Fruit fly (Drosophila melanogaster): Measurements from ENCODE around the gene sens-2.

dm6 chr2L:6789358-6789757 lies 32.4 kb upstream of the sens-2 start:
- no peak for TF ChIP-seq psq (GFP tag; optimal IDR thresholded peaks at IDR 0.05)
- no peak for TF ChIP-seq CG32264 (GFP tag; optimal IDR thresholded peaks at IDR 0.05)
- TF ChIP-seq foxo (GFP tag; optimal IDR thresholded peaks at IDR 0.05) = no peak

Data from whole organism, wandering third instar larva.